Fruit fly (Drosophila melanogaster): ENCODE results near the gene CG33223.

dm6 chrX:8476817-8477216 lies 6.9 kb downstream of the CG33223 start, which contains the start of gene Cp7Fc:
- TF ChIP-seq psq (optimal IDR thresholded peaks at IDR 0.05) (no peak), pan (optimal IDR thresholded peaks at IDR 0.05) (no peak)
